Worm (Caenorhabditis elegans): ENCODE results near the gene lron-15.
A peak's percentile ranks its signal among the peaks of the same experiment; 100 is the strongest.

lron-15 gene

ce11 chrII:6544842-6545410 lies at the start of gene lron-15:
Gene lron-15, minus strand, starts transcription at chrII:6544892.
- TF ChIP-seq lin-14 (GFP tag; optimal IDR thresholded peaks at IDR 0.05): peak; percentile 19
- TF ChIP-seq ceh-90 (tag; optimal IDR thresholded peaks at IDR 0.05): no peak

DNA sequence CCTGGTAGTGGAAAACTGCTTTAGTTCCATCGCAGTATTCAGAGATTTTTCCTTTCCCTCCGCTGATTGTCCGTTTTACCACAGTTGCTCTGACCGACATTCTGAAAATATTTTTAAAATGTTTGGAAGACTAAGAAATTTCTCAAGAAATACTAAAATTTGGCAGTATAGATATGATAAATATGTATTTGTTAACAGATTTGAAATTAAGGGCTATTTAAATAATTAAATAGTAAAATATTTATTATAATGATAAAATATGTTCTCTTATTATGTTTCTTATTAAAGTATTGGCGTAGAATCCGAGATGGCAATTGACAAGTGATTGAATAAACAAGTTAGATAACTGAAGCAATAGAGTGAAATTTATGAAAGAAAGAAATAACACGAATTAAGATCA lies 49.5 kb upstream of the lron-15 start, which contains the start of gene aipr-1:
aipr-1 (minus strand) TSS at position 101 of the 400 bp plus-strand sequence.
- TF ChIP-seq egl-27 (tag; optimal IDR thresholded peaks at IDR 0.05) (no peak), ceh-88 (GFP tag; IDR thresholded peaks at IDR 0.05) (no peak)

- no peak for TF ChIP-seq lir-3 (tag; optimal IDR thresholded peaks at IDR 0.05; ENCODE audit: poor library complexity)
- no peak for TF ChIP-seq pqm-1 (tag; optimal IDR thresholded peaks at IDR 0.05)
- TF ChIP-seq sox-4 (tag; optimal IDR thresholded peaks at IDR 0.05): no peak
- TF ChIP-seq tlp-1 (tag; optimal IDR thresholded peaks at IDR 0.05): no peak
- no peak for TF ChIP-seq elt-3 (tag; optimal IDR thresholded peaks at IDR 0.05)
- no peak for TF ChIP-seq efl-3 (GFP tag; optimal IDR thresholded peaks at IDR 0.05)
Measured at ce11 chrII:6592251-6592650, 47.6 kb upstream of the lron-15 start, which contains the start of gene C56C10.9. Gene C56C10.9, minus strand, starts transcription at chrII:6592351.

- TF ChIP-seq ama-1 (optimal IDR thresholded peaks at IDR 0.05) (peak; percentile 18), efl-1 (optimal IDR thresholded peaks at IDR 0.05) (no peak), efl-1 (GFP tag; optimal IDR thresholded peaks at IDR 0.05 in 1 of 2) (peak in 1 of 2 experiments; percentile 69), C16A3.4 (tag; optimal IDR thresholded peaks at IDR 0.05) (no peak)
Measured at ce11 chrII:6591000-6591399, 46.3 kb upstream of the lron-15 start.

DNA sequence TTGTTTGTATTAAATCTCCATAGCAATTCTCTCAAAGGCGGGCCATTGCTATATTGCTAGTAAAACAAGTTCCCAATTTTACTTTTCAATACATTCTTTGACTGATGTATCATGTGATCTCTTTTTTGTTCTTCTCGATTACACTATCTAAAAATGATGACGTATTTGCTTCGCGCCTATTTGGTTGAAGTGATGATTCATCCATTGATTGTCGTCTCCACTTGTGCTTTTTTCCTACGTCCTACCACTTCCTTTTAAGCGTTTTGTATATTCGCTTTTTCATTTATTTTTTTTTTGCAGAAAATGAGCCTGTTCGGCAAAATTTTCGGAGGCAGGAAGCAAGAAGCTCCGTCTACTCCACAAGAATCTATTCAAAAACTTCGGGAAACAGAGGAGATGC lies 44.7 kb upstream of the lron-15 start, which contains the start of gene vps-32.1:
vps-32.1 (plus strand) TSS at position 301 of the 400 bp plus-strand sequence.
- TF ChIP-seq sup-37 (GFP tag; optimal IDR thresholded peaks at IDR 0.05) (no peak), blmp-1 (tag; optimal IDR thresholded peaks at IDR 0.05) (peak; percentile 28), nhr-71 (tag; optimal IDR thresholded peaks at IDR 0.05) (no peak), jun-1 (tag; optimal IDR thresholded peaks at IDR 0.05) (peak; percentile 49), elt-3 (tag; optimal IDR thresholded peaks at IDR 0.05) (peak in 1 of 6 experiments; percentile 29), dpl-1 (GFP tag; optimal IDR thresholded peaks at IDR 0.05) (peak in 1 of 3 experiments; percentile 15), fos-1 (tag; optimal IDR thresholded peaks at IDR 0.05) (peak; percentile 40), unc-62 (GFP tag; optimal IDR thresholded peaks at IDR 0.05) (no peak), lin-35 (GFP tag; optimal IDR thresholded peaks at IDR 0.05) (peak in 1 of 2 experiments; percentile 4)

ce11 chrII:6588605-6589292 lies 44.1 kb upstream of the lron-15 start, which contains the start of gene icd-1:
Gene icd-1, minus strand, starts transcription at chrII:6588655.
- peak; percentile 89 for TF ChIP-seq lir-3 (tag; optimal IDR thresholded peaks at IDR 0.05; ENCODE audit: poor library complexity)
- peak; percentile 97 for TF ChIP-seq tbx-2 (tag; optimal IDR thresholded peaks at IDR 0.05)
- TF ChIP-seq grh-1 (GFP tag; IDR thresholded peaks at IDR 0.05): peak; percentile 95
- peak; percentile 97 for TF ChIP-seq nhr-11 (tag; optimal IDR thresholded peaks at IDR 0.05)
- TF ChIP-seq nhr-237 (tag; optimal IDR thresholded peaks at IDR 0.05): peak; percentile 93
- peak; percentile 96 for TF ChIP-seq fkh-8 (tag; optimal IDR thresholded peaks at IDR 0.05)
- TF ChIP-seq mep-1 (tag; optimal IDR thresholded peaks at IDR 0.05): peak; percentile 94
- TF ChIP-seq aha-1 (tag; optimal IDR thresholded peaks at IDR 0.05): peak; percentile 85
- peak; percentile 95 for TF ChIP-seq fos-1 (tag; optimal IDR thresholded peaks at IDR 0.05)
- TF ChIP-seq efl-3 (GFP tag; optimal IDR thresholded peaks at IDR 0.05): no peak
- no peak for TF ChIP-seq unc-30 (tag; optimal IDR thresholded peaks at IDR 0.05)
- TF ChIP-seq lin-13 (GFP tag; optimal IDR thresholded peaks at IDR 0.05): peak; percentile 84
- TF ChIP-seq aly-2 (tag; optimal IDR thresholded peaks at IDR 0.05): peak; percentile 91
- peak; percentile 92 for TF ChIP-seq C16A3.4 (tag; optimal IDR thresholded peaks at IDR 0.05)
- TF ChIP-seq nhr-12 (tag; optimal IDR thresholded peaks at IDR 0.05): no peak
- TF ChIP-seq xbp-1 (tag; optimal IDR thresholded peaks at IDR 0.05): peak; percentile 94
- TF ChIP-seq zag-1 (tag; optimal IDR thresholded peaks at IDR 0.05): peak; percentile 73
- no peak for TF ChIP-seq nhr-28 (tag; optimal IDR thresholded peaks at IDR 0.05)
- TF ChIP-seq sox-4 (tag; optimal IDR thresholded peaks at IDR 0.05): peak; percentile 44
- peak; percentile 91 for TF ChIP-seq hpl-2 (GFP tag; optimal IDR thresholded peaks at IDR 0.05)
- no peak for TF ChIP-seq ets-5 (GFP tag; IDR thresholded peaks at IDR 0.05)
- peak; percentile 86 for TF ChIP-seq egl-13 (tag; optimal IDR thresholded peaks at IDR 0.05)
- peak in 5 of 6 experiments; percentile 50 to 93 (median 68) for TF ChIP-seq elt-3 (tag; optimal IDR thresholded peaks at IDR 0.05)
- TF ChIP-seq lsy-2 (tag; optimal IDR thresholded peaks at IDR 0.05): peak; percentile 94 to 96
- TF ChIP-seq C34B4.2 (tag; optimal IDR thresholded peaks at IDR 0.05): no peak
- peak; percentile 98 for TF ChIP-seq nhr-20 (tag; optimal IDR thresholded peaks at IDR 0.05)
